Worm (Caenorhabditis elegans) whole organism, early embryonic: ENCODE measurements around the gene C40H1.9.

Source experiments
- B0310.2 ChIP-seq: sonication (generic microtip); optimal IDR thresholded peaks from 2 replicates; lab custom pipeline; 2016; ENCODE audit warnings: mild to moderate bottlenecking, missing genetic modification characterization, missing compliant biosample characterization
- F13C5.2 ChIP-seq: sonication (generic microtip); optimal IDR thresholded peaks from 2 replicates; lab custom pipeline; 2017; ENCODE audit warnings: mild to moderate bottlenecking, missing genetic modification characterization, inconsistent platforms, missing compliant biosample characterization
- aly-1 ChIP-seq: sonication (generic microtip); optimal IDR thresholded peaks from 2 replicates; lab custom pipeline; 2016; ENCODE audit warnings: missing genetic modification characterization, missing compliant biosample characterization
- ama-1 ChIP-seq: fragments of 150-350 bp; optimal IDR thresholded peaks from 2 replicates; lab custom pipeline; 2014
- ceh-13 ChIP-seq: fragments of 200-800 bp; sonication (Bioruptor generic); optimal IDR thresholded peaks from 2 replicates; lab custom pipeline; 2018; ENCODE audit warnings: mild to moderate bottlenecking, missing genetic modification characterization, missing compliant biosample characterization
- ceh-36 ChIP-seq: sonication (generic microtip); optimal IDR thresholded peaks from 2 replicates; lab custom pipeline; 2016; ENCODE audit warnings: missing genetic modification characterization, inconsistent platforms, missing compliant biosample characterization
- flt-1 ChIP-seq: fragments of 200-800 bp; sonication (Bioruptor generic); IDR thresholded peaks from 2 replicates; pipeline ENCODE4 v1.3.6; 2022; ENCODE audit warnings: missing genetic modification characterization, missing compliant biosample characterization
- hmbx-1 ChIP-seq: sonication (generic microtip); optimal IDR thresholded peaks from 2 replicates; lab custom pipeline; 2016; ENCODE audit warnings: mild to moderate bottlenecking, missing genetic modification characterization, missing compliant biosample characterization
- pes-1 ChIP-seq: fragments of 200-800 bp; sonication (Bioruptor generic); IDR thresholded peaks from 2 replicates; pipeline ENCODE4 v1.3.6; 2022; ENCODE audit warnings: missing genetic modification reagents, missing genetic modification characterization, missing compliant biosample characterization
- scrt-1 ChIP-seq: fragments of 200-800 bp; sonication (Bioruptor generic); IDR thresholded peaks from 2 replicates; pipeline ENCODE4 v1.3.6; 2022; ENCODE audit warnings: missing genetic modification characterization, missing compliant biosample characterization
- tbx-11 ChIP-seq: fragments of 200-800 bp; sonication (Bioruptor generic); IDR thresholded peaks from 2 replicates; pipeline ENCODE4 v1.3.6; 2022; ENCODE audit warnings: missing genetic modification characterization, missing compliant biosample characterization
- tbx-37 ChIP-seq: fragments of 200-800 bp; sonication (Bioruptor generic); conservative IDR thresholded peaks from 2 replicates; pipeline ENCODE4 v1.3.6; 2022; ENCODE audit warnings: missing genetic modification reagents, missing genetic modification characterization, missing compliant biosample characterization
- tra-4 ChIP-seq: sonication (generic microtip); optimal IDR thresholded peaks from 2 replicates; lab custom pipeline; 2017; ENCODE audit warnings: missing genetic modification characterization, missing compliant biosample characterization

DNA sequence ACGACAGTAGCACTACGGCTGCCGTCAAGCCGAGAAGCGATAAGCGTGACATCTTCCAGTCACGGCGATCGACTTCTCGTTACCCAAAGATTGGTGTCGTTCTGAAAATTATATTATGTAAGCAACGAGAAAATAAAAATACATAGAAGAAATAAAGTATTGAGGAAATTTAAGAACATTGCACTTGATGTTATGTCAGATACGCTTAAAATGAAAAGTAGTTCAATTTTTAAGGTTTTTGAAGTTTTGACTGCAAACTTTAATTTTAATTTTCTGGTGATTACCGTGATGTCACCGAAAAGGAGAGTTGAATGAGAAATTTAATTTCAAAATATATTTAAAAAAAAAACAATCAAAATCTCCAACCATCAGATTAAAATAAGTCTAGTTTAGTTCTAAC, 24.6 kb downstream of the C40H1.9 start, which contains the start of gene emb-9:
- no peak for TF ChIP-seq F13C5.2 (tag; lab: Kevin White, UChicago)
- TF ChIP-seq ceh-13 (GFP tag; lab: Kevin White, UChicago) = no peak
- no peak for TF ChIP-seq tra-4 (tag; lab: Kevin White, UChicago)
- TF ChIP-seq aly-1 (tag; lab: Kevin White, UChicago) = no peak
- no peak for TF ChIP-seq flt-1 (GFP tag; lab: Robert Waterston, UW)
- no peak for TF ChIP-seq scrt-1 (GFP tag; lab: Robert Waterston, UW)
- TF ChIP-seq ama-1 (lab: Kevin White, UChicago) = no peak
- TF ChIP-seq pes-1 (GFP tag; lab: Robert Waterston, UW) = no peak
- TF ChIP-seq tbx-11 (GFP tag; lab: Robert Waterston, UW) = no peak
- no peak for TF ChIP-seq tbx-37 (GFP tag; lab: Robert Waterston, UW)
- TF ChIP-seq hmbx-1 = no peak
- no peak for TF ChIP-seq ceh-36 (tag; lab: Kevin White, UChicago)
- TF ChIP-seq B0310.2 = no peak
